Fruit fly (Drosophila melanogaster) whole organism, embryonic: ENCODE measurements around the gene mad2.

Experiments used
- Ada2b ChIP-seq: fragments of 200-800 bp; sonication (Bioruptor generic); IDR thresholded peaks from 2 replicates; pipeline ENCODE4 v1.3.6; 2022; ENCODE audit warnings: missing biosample characterization, missing genetic modification characterization
- Atf-2 ChIP-seq: fragments of 200-800 bp; sonication (Bioruptor generic); optimal IDR thresholded peaks from 2 replicates; lab custom pipeline; 2016; ENCODE audit warnings: missing biosample characterization, missing genetic modification characterization
- C15 ChIP-seq: fragments of 200-800 bp; sonication (Bioruptor generic); IDR thresholded peaks from 3 replicates; pipeline ENCODE4 v1.3.6; 2022; ENCODE audit warnings: missing biosample characterization, missing genetic modification characterization
- CG10147 ChIP-seq: fragments of 200-800 bp; sonication (Bioruptor generic); optimal IDR thresholded peaks from 2 replicates; lab custom pipeline; 2019; ENCODE audit warnings: missing biosample characterization, mild to moderate bottlenecking, missing genetic modification characterization, moderate library complexity
- CG10543 ChIP-seq: fragments of 200-800 bp; sonication (Bioruptor generic); optimal IDR thresholded peaks from 3 replicates; lab custom pipeline; 2017; ENCODE audit warnings: missing biosample characterization, mild to moderate bottlenecking, missing genetic modification characterization, moderate library complexity
- CG14710 ChIP-seq: fragments of 200-800 bp; sonication (Bioruptor generic); optimal IDR thresholded peaks from 3 replicates; lab custom pipeline; 2019; ENCODE audit warnings: missing biosample characterization, mild to moderate bottlenecking, missing genetic modification characterization, moderate library complexity
- CG16779 ChIP-seq: fragments of 200-800 bp; sonication (Bioruptor generic); IDR thresholded peaks from 2 replicates; pipeline ENCODE4 v1.3.6; 2022; ENCODE audit warnings: missing biosample characterization, missing genetic modification characterization
- CG1792 ChIP-seq: fragments of 200-800 bp; sonication (Bioruptor generic); optimal IDR thresholded peaks from 2 replicates; lab custom pipeline; 2016; ENCODE audit warnings: missing biosample characterization, missing genetic modification characterization
- CG18476 ChIP-seq: fragments of 200-800 bp; sonication (Bioruptor generic); optimal IDR thresholded peaks from 2 replicates; lab custom pipeline; 2016; ENCODE audit warnings: missing biosample characterization, mild to moderate bottlenecking, missing genetic modification characterization
- CG2129 ChIP-seq: fragments of 200-800 bp; sonication (Bioruptor generic); IDR thresholded peaks from 2 replicates; pipeline ENCODE4 v1.3.6; 2022; ENCODE audit warnings: missing biosample characterization, missing genetic modification characterization; ENCODE audit not compliant: partially characterized antibody
- CG2678 ChIP-seq: fragments of 200-800 bp; sonication (Bioruptor generic); optimal IDR thresholded peaks from 3 replicates; lab custom pipeline; 2019; ENCODE audit warnings: missing biosample characterization, mild to moderate bottlenecking, missing genetic modification characterization, moderate library complexity
- CG2875 ChIP-seq: fragments of 200-800 bp; sonication (Bioruptor generic); optimal IDR thresholded peaks from 2 replicates; lab custom pipeline; 2017; ENCODE audit warnings: missing biosample characterization, mild to moderate bottlenecking, missing genetic modification characterization, missing genetic modification reagents
- CG2889 ChIP-seq: fragments of 200-800 bp; sonication (Bioruptor generic); IDR thresholded peaks from 3 replicates; pipeline ENCODE4 v1.3.6; 2022; ENCODE audit warnings: missing biosample characterization, missing genetic modification characterization
- CG3281 ChIP-seq: fragments of 200-800 bp; sonication (Bioruptor generic); optimal IDR thresholded peaks from 3 replicates; lab custom pipeline; 2017; ENCODE audit warnings: missing biosample characterization, mild to moderate bottlenecking, missing genetic modification characterization
- CG34422 ChIP-seq: fragments of 200-800 bp; sonication (Bioruptor generic); IDR thresholded peaks from 3 replicates; pipeline ENCODE4 v1.3.6; 2022; ENCODE audit warnings: missing biosample characterization, missing genetic modification characterization
- CG4617 ChIP-seq: fragments of 200-800 bp; sonication (Bioruptor generic); optimal IDR thresholded peaks from 3 replicates; lab custom pipeline; 2016; ENCODE audit warnings: missing biosample characterization, missing genetic modification characterization, borderline replicate concordance
- CG6791 ChIP-seq: fragments of 200-800 bp; sonication (Bioruptor generic); IDR thresholded peaks from 3 replicates; pipeline ENCODE4 v1.3.6; 2022; ENCODE audit warnings: missing biosample characterization, missing genetic modification characterization; ENCODE audit not compliant: partially characterized antibody
- CG7786 ChIP-seq: fragments of 200-800 bp; sonication (Bioruptor generic); optimal IDR thresholded peaks from 2 replicates; lab custom pipeline; 2016; ENCODE audit warnings: missing biosample characterization, missing genetic modification characterization
- CG9215 ChIP-seq: fragments of 200-800 bp; sonication (Bioruptor generic); IDR thresholded peaks from 2 replicates; pipeline ENCODE4 v1.3.6; 2022; ENCODE audit warnings: missing biosample characterization, missing genetic modification characterization
- Dip2 ChIP-seq: fragments of 200-800 bp; sonication (Bioruptor generic); IDR thresholded peaks from 2 replicates; pipeline ENCODE4 v1.3.6; 2022; ENCODE audit warnings: missing biosample characterization, missing genetic modification characterization
- Hsf ChIP-seq: fragments of 200-800 bp; sonication (Bioruptor generic); optimal IDR thresholded peaks from 3 replicates; lab custom pipeline; 2016; ENCODE audit warnings: missing biosample characterization, missing genetic modification characterization
- NC2β ChIP-seq: fragments of 200-800 bp; sonication (Bioruptor generic); optimal IDR thresholded peaks from 2 replicates; lab custom pipeline; 2016; ENCODE audit warnings: missing biosample characterization, missing genetic modification characterization
- Pdp1 ChIP-seq, 2 experiments: fragments of 200-800 bp; sonication (Bioruptor generic); optimal IDR thresholded peaks; 3 replicates each; lab custom pipeline; 2016; ENCODE audit warnings: missing biosample characterization in 2 of 2, missing genetic modification characterization in 2 of 2, mild to moderate bottlenecking in 1 of 2, moderate library complexity in 1 of 2
- Ravus ChIP-seq: fragments of 200-800 bp; sonication (Bioruptor generic); IDR thresholded peaks from 2 replicates; pipeline ENCODE4 v1.3.6; 2022; ENCODE audit warnings: missing biosample characterization, missing genetic modification characterization
- Rx ChIP-seq: fragments of 200-800 bp; sonication (Bioruptor generic); IDR thresholded peaks from 2 replicates; pipeline ENCODE4 v1.3.6; 2022; ENCODE audit warnings: missing biosample characterization, missing genetic modification characterization
- Sox102F ChIP-seq: fragments of 200-800 bp; sonication (Bioruptor generic); optimal IDR thresholded peaks from 2 replicates; lab custom pipeline; 2018; ENCODE audit warnings: missing biosample characterization, mild to moderate bottlenecking, missing genetic modification characterization, moderate library complexity
- TFAM ChIP-seq: fragments of 200-800 bp; sonication (Bioruptor generic); optimal IDR thresholded peaks from 2 replicates; lab custom pipeline; 2017; ENCODE audit warnings: missing biosample characterization, missing genetic modification characterization, inconsistent platforms
- ap ChIP-seq: fragments of 200-800 bp; sonication (Bioruptor generic); IDR thresholded peaks from 2 replicates; pipeline ENCODE4 v1.3.6; 2022; ENCODE audit warnings: missing biosample characterization, missing genetic modification characterization
- ato ChIP-seq: fragments of 200-800 bp; sonication (Bioruptor generic); IDR thresholded peaks from 2 replicates; pipeline ENCODE4 v1.3.6; 2022; ENCODE audit warnings: missing biosample characterization, missing genetic modification characterization; ENCODE audit not compliant: partially characterized antibody
- bsh ChIP-seq, 2 experiments: fragments of 200-800 bp; sonication (Bioruptor generic); optimal IDR thresholded peaks; 2 replicates each; lab custom pipeline; 2017 to 2018; ENCODE audit warnings: mild to moderate bottlenecking in 2 of 2, missing biosample characterization in 2 of 2, missing genetic modification characterization in 2 of 2, moderate library complexity in 1 of 2
- chif ChIP-seq, 2 experiments: fragments of 200-800 bp; sonication (Bioruptor generic); optimal IDR thresholded peaks; 3 replicates each; lab custom pipeline; 2016; ENCODE audit warnings: missing biosample characterization in 2 of 2, missing genetic modification characterization in 2 of 2
- corto ChIP-seq: fragments of 200-800 bp; sonication (Bioruptor generic); optimal IDR thresholded peaks from 2 replicates; lab custom pipeline; 2016; ENCODE audit warnings: missing biosample characterization, mild to moderate bottlenecking, missing genetic modification characterization, moderate library complexity
- dmrt99B ChIP-seq: fragments of 200-800 bp; sonication (Bioruptor generic); optimal IDR thresholded peaks from 2 replicates; lab custom pipeline; 2018; ENCODE audit warnings: missing biosample characterization, mild to moderate bottlenecking, missing genetic modification characterization, moderate library complexity
- dpn ChIP-seq, 2 experiments: fragments of 200-800 bp; sonication (Bioruptor generic); optimal IDR thresholded peaks; 3 replicates each; lab custom pipeline; 2016; ENCODE audit warnings: missing biosample characterization in 2 of 2, missing genetic modification characterization in 2 of 2
- gfzf ChIP-seq: fragments of 200-800 bp; sonication (Bioruptor generic); optimal IDR thresholded peaks from 2 replicates; lab custom pipeline; 2016; ENCODE audit warnings: missing biosample characterization, mild to moderate bottlenecking, missing genetic modification characterization, moderate library complexity
- insv ChIP-seq, 2 experiments: fragments of 200-800 bp; sonication (Bioruptor generic); optimal IDR thresholded peaks; 3 replicates each; lab custom pipeline; 2016 to 2018; ENCODE audit warnings: missing biosample characterization in 2 of 2, missing genetic modification characterization in 2 of 2
- lilli ChIP-seq: fragments of 200-800 bp; sonication (Bioruptor generic); optimal IDR thresholded peaks from 3 replicates; lab custom pipeline; 2016; ENCODE audit warnings: missing biosample characterization, missing genetic modification characterization
- lmd ChIP-seq: fragments of 200-800 bp; sonication (Bioruptor generic); IDR thresholded peaks from 2 replicates; pipeline ENCODE4 v1.3.6; 2022; ENCODE audit warnings: missing biosample characterization, missing genetic modification characterization
- lov ChIP-seq, 2 experiments: fragments of 200-800 bp in 1 of 2; fragments of >200 bp in 1 of 2; sonication (Bioruptor generic) in 1 of 2; IDR thresholded peaks in 1 of 2; optimal IDR thresholded peaks in 1 of 2; 2 replicates in 1 of 2; 3 replicates in 1 of 2; pipeline versions ENCODE4 v1.3.6 to Lab custom; 2017 to 2022; ENCODE audit warnings: missing biosample characterization in 1 of 2, missing genetic modification characterization in 1 of 2
- nau ChIP-seq: fragments of 200-800 bp; sonication (Bioruptor generic); optimal IDR thresholded peaks from 3 replicates; lab custom pipeline; 2017; ENCODE audit warnings: missing biosample characterization, mild to moderate bottlenecking, missing genetic modification characterization, missing genetic modification reagents
- nerfin-2 ChIP-seq: fragments of 200-800 bp; sonication (Bioruptor generic); IDR thresholded peaks from 2 replicates; pipeline ENCODE4 v1.3.6; 2022; ENCODE audit warnings: missing biosample characterization, missing genetic modification characterization; ENCODE audit not compliant: partially characterized antibody
- odd ChIP-seq: fragments of 200-800 bp; sonication (Bioruptor generic); optimal IDR thresholded peaks from 2 replicates; lab custom pipeline; 2017; ENCODE audit warnings: missing biosample characterization, mild to moderate bottlenecking, missing genetic modification characterization
- pita ChIP-seq: fragments of 200-800 bp; sonication (Bioruptor generic); optimal IDR thresholded peaks from 2 replicates; lab custom pipeline; 2017; ENCODE audit warnings: missing biosample characterization, mild to moderate bottlenecking, missing genetic modification characterization
- prd ChIP-seq, 3 experiments: fragments of >200 bp in 2 of 3; fragments of 200-800 bp in 1 of 3; sonication (Bioruptor generic) in 1 of 3; optimal IDR thresholded peaks in 2 of 3; IDR thresholded peaks in 1 of 3; 2 replicates in 2 of 3; 3 replicates in 1 of 3; pipeline versions ENCODE4 v1.3.6 to Lab custom; 2017 to 2022; ENCODE audit warnings: missing biosample characterization in 1 of 3, missing genetic modification characterization in 1 of 3
- psq ChIP-seq: fragments of 200-800 bp; sonication (Bioruptor generic); optimal IDR thresholded peaks from 2 replicates; lab custom pipeline; 2017; ENCODE audit warnings: missing biosample characterization, missing genetic modification characterization
- shn ChIP-seq: fragments of 200-800 bp; sonication (Bioruptor generic); optimal IDR thresholded peaks from 3 replicates; lab custom pipeline; 2016; ENCODE audit warnings: missing biosample characterization, missing genetic modification characterization
- stwl ChIP-seq: fragments of 200-800 bp; sonication (Bioruptor generic); optimal IDR thresholded peaks from 3 replicates; lab custom pipeline; 2018; ENCODE audit warnings: missing biosample characterization, mild to moderate bottlenecking, missing genetic modification characterization, moderate library complexity
- tap ChIP-seq: fragments of 200-800 bp; optimal IDR thresholded peaks from 3 replicates; lab custom pipeline; 2019; ENCODE audit warnings: missing biosample characterization, mild to moderate bottlenecking, missing genetic modification characterization, moderate library complexity
- toy ChIP-seq: fragments of 200-800 bp; sonication (Bioruptor generic); IDR thresholded peaks from 2 replicates; pipeline ENCODE4 v1.3.6; 2022; ENCODE audit warnings: missing biosample characterization, missing genetic modification characterization

mad2 gene

DNA sequence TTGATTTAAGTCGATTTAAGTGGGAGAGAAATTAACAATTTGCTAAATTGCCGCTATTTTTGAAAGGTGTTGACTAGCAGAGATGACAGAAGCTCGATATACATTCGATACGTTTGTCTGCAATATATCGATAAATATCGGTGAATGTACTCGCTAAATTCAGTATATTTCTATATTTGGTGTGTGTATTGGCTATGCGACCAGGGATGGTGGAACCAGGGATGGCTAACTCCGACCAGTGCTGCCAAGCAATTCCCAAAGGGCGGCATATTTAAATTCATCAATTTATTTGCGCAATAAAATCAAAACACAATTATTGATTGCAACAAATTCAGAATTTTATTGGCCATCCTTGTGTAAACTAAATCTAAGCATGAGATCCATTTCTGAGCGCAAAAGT lies at the start of gene mad2 (continued):
- no peak for TF ChIP-seq CG16779 (GFP tag; lab: Robert Waterston, UW)
- no peak for TF ChIP-seq tap (tag; lab: Kevin White, UChicago)
- no peak for TF ChIP-seq lmd
- no peak for TF ChIP-seq TFAM (GFP tag; lab: Kevin White, UChicago)
- TF ChIP-seq Ravus (GFP tag; lab: Robert Waterston, UW): no peak
- no peak for TF ChIP-seq CG9215
- TF ChIP-seq lilli: peak; percentile 11
- TF ChIP-seq pita (GFP tag; lab: Kevin White, UChicago): peak; percentile 94
- TF ChIP-seq C15 (GFP tag; lab: Robert Waterston, UW): no peak
- TF ChIP-seq NC2β: peak; percentile 34
- TF ChIP-seq toy (GFP tag; lab: Robert Waterston, UW): no peak
- no peak for TF ChIP-seq CG1792 (GFP tag; lab: Kevin White, UChicago)
- TF ChIP-seq chif (GFP tag; optimal IDR thresholded peaks at IDR 0.05; lab: Kevin White, UChicago): peak; percentile 9 to 28
- TF ChIP-seq nau (GFP tag; lab: Kevin White, UChicago): no peak
- TF ChIP-seq corto: no peak
- no peak for TF ChIP-seq psq (GFP tag; lab: Kevin White, UChicago)
- no peak for TF ChIP-seq prd (optimal IDR thresholded peaks at IDR 0.05; lab: Kevin White, UChicago)
- TF ChIP-seq prd (GFP tag; IDR thresholded peaks at IDR 0.05; lab: Robert Waterston, UW): no peak
- TF ChIP-seq Rx (GFP tag; lab: Robert Waterston, UW): no peak
- peak in 1 of 2 experiments; percentile 48 for TF ChIP-seq Pdp1 (GFP tag; optimal IDR thresholded peaks at IDR 0.05; lab: Kevin White, UChicago)
- no peak for TF ChIP-seq CG2889 (GFP tag; lab: Robert Waterston, UW)
- no peak for TF ChIP-seq odd (GFP tag; lab: Kevin White, UChicago)
- peak; percentile 88 for TF ChIP-seq gfzf (GFP tag; lab: Kevin White, UChicago)
- no peak for TF ChIP-seq CG3281 (GFP tag; lab: Kevin White, UChicago)
- no peak for TF ChIP-seq ap (GFP tag; lab: Robert Waterston, UW)
- no peak for TF ChIP-seq bsh (GFP tag; optimal IDR thresholded peaks at IDR 0.05; lab: Kevin White, UChicago)
- no peak for TF ChIP-seq Atf-2 (GFP tag; lab: Kevin White, UChicago)
- TF ChIP-seq CG14710 (tag; lab: Kevin White, UChicago): peak; percentile 67
- no peak for TF ChIP-seq CG2875 (GFP tag; lab: Kevin White, UChicago)
- TF ChIP-seq dmrt99B: no peak
- TF ChIP-seq insv (GFP tag; optimal IDR thresholded peaks at IDR 0.05; lab: Kevin White, UChicago): peak in 1 of 2 experiments; percentile 44
- peak; percentile 80 for TF ChIP-seq stwl (tag; lab: Kevin White, UChicago)
- no peak for TF ChIP-seq shn
- TF ChIP-seq CG6791 (GFP tag; lab: Robert Waterston, UW): peak; percentile 74
- TF ChIP-seq Ada2b: no peak
- TF ChIP-seq Sox102F: no peak
- TF ChIP-seq CG34422: 0 out of 3 replicates have a peak, but pooled peaks have one; percentile 40
- TF ChIP-seq CG2678: no peak
- no peak for TF ChIP-seq CG10147
- TF ChIP-seq Hsf (GFP tag; lab: Kevin White, UChicago): peak; percentile 54
- no peak for TF ChIP-seq CG2129 (GFP tag; lab: Robert Waterston, UW)
- TF ChIP-seq nerfin-2 (GFP tag; lab: Robert Waterston, UW): no peak
- TF ChIP-seq ato (GFP tag; lab: Robert Waterston, UW): 0 out of 2 replicates have a peak, but pooled peaks have one; percentile 11
- TF ChIP-seq CG18476: no peak
- no peak for TF ChIP-seq lov (optimal IDR thresholded peaks at IDR 0.05; lab: Kevin White, UChicago)
- no peak for TF ChIP-seq lov (GFP tag; IDR thresholded peaks at IDR 0.05; lab: Robert Waterston, UW)
- TF ChIP-seq CG7786 (GFP tag; lab: Kevin White, UChicago): no peak
- peak; percentile 10 to 22 for TF ChIP-seq dpn (GFP tag; optimal IDR thresholded peaks at IDR 0.05; lab: Kevin White, UChicago)
- TF ChIP-seq CG4617: peak; percentile 16
- TF ChIP-seq Dip2 (GFP tag; lab: Robert Waterston, UW): no peak
- no peak for TF ChIP-seq CG10543 (GFP tag; lab: Kevin White, UChicago)
